Worm (Caenorhabditis elegans) whole organism, early embryonic: ENCODE results near the gene R05F9.9.
"Not testable (repeated sequence)": the region's sequence is repeated elsewhere in the genome, so short reads cannot be mapped to it uniquely, and the experiment has no call there.

ENCODE experiments used
- B0310.2 ChIP-seq: sonication (generic microtip); optimal IDR thresholded peaks from 2 replicates; lab custom pipeline; 2016; ENCODE audit warnings: mild to moderate bottlenecking, missing genetic modification characterization, missing compliant biosample characterization
- F13C5.2 ChIP-seq: sonication (generic microtip); optimal IDR thresholded peaks from 2 replicates; lab custom pipeline; 2017; ENCODE audit warnings: mild to moderate bottlenecking, missing genetic modification characterization, inconsistent platforms, missing compliant biosample characterization
- aly-1 ChIP-seq: sonication (generic microtip); optimal IDR thresholded peaks from 2 replicates; lab custom pipeline; 2016; ENCODE audit warnings: missing genetic modification characterization, missing compliant biosample characterization
- ama-1 ChIP-seq: fragments of 150-350 bp; optimal IDR thresholded peaks from 2 replicates; lab custom pipeline; 2014
- ceh-13 ChIP-seq: fragments of 200-800 bp; sonication (Bioruptor generic); optimal IDR thresholded peaks from 2 replicates; lab custom pipeline; 2018; ENCODE audit warnings: mild to moderate bottlenecking, missing genetic modification characterization, missing compliant biosample characterization
- ceh-36 ChIP-seq: sonication (generic microtip); optimal IDR thresholded peaks from 2 replicates; lab custom pipeline; 2016; ENCODE audit warnings: missing genetic modification characterization, inconsistent platforms, missing compliant biosample characterization
- ets-7 ChIP-seq: sonication (generic microtip); optimal IDR thresholded peaks from 2 replicates; lab custom pipeline; 2016; ENCODE audit warnings: missing genotype, missing genetic modification characterization, missing compliant biosample characterization
- flt-1 ChIP-seq: fragments of 200-800 bp; sonication (Bioruptor generic); IDR thresholded peaks from 2 replicates; pipeline ENCODE4 v1.3.6; 2022; ENCODE audit warnings: missing genetic modification characterization, missing compliant biosample characterization
- hmbx-1 ChIP-seq: sonication (generic microtip); optimal IDR thresholded peaks from 2 replicates; lab custom pipeline; 2016; ENCODE audit warnings: mild to moderate bottlenecking, missing genetic modification characterization, missing compliant biosample characterization
- hmg-4 ChIP-seq: fragments of 200-800 bp; sonication (Bioruptor generic); optimal IDR thresholded peaks from 2 replicates; lab custom pipeline; 2018; ENCODE audit warnings: mild to moderate bottlenecking, missing genetic modification characterization, missing compliant biosample characterization
- hnd-1 ChIP-seq: sonication (generic microtip); optimal IDR thresholded peaks from 2 replicates; lab custom pipeline; 2016; ENCODE audit warnings: missing genetic modification characterization, missing compliant biosample characterization
- pes-1 ChIP-seq: fragments of 200-800 bp; sonication (Bioruptor generic); IDR thresholded peaks from 2 replicates; pipeline ENCODE4 v1.3.6; 2022; ENCODE audit warnings: missing genetic modification reagents, missing genetic modification characterization, missing compliant biosample characterization
- scrt-1 ChIP-seq: fragments of 200-800 bp; sonication (Bioruptor generic); IDR thresholded peaks from 2 replicates; pipeline ENCODE4 v1.3.6; 2022; ENCODE audit warnings: missing genetic modification characterization, missing compliant biosample characterization
- sea-1 ChIP-seq: fragments of 200-800 bp; sonication (Bioruptor generic); conservative IDR thresholded peaks from 2 replicates; pipeline ENCODE4 v1.3.6; 2022; ENCODE audit warnings: missing genetic modification characterization, missing compliant biosample characterization
- tbx-11 ChIP-seq: fragments of 200-800 bp; sonication (Bioruptor generic); IDR thresholded peaks from 2 replicates; pipeline ENCODE4 v1.3.6; 2022; ENCODE audit warnings: missing genetic modification characterization, missing compliant biosample characterization
- tbx-37 ChIP-seq: fragments of 200-800 bp; sonication (Bioruptor generic); conservative IDR thresholded peaks from 2 replicates; pipeline ENCODE4 v1.3.6; 2022; ENCODE audit warnings: missing genetic modification reagents, missing genetic modification characterization, missing compliant biosample characterization
- tra-4 ChIP-seq: sonication (generic microtip); optimal IDR thresholded peaks from 2 replicates; lab custom pipeline; 2017; ENCODE audit warnings: missing genetic modification characterization, missing compliant biosample characterization

R05F9.9 gene

DNA sequence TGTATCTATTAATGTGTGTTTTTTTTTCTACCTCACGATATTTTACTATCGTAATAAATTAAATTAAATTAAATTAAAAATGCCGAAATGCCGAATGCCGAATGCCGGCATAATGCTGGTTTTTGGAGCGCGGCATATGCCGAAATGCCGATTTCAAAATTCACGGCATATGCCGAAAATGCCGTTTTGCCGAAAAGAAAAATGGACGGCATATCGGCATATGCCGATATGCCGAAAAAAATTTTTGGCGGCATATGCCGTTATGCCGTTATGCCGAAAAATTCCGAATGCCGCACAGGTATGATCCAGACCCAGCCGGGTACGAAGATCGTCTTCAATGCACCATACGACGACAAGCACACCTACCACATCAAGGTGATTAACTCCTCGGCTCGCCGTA is 3.4 kb downstream of the R05F9.9 start, which contains the start of gene msp-32:
TSS of gene msp-32 (plus strand) at position 301 of the 400 bp plus-strand sequence.
- not testable (repeated sequence) for TF ChIP-seq ceh-13 (GFP tag; lab: Kevin White, UChicago); tbx-11 (GFP tag; lab: Robert Waterston, UW); tra-4 (tag; lab: Kevin White, UChicago)

DNA sequence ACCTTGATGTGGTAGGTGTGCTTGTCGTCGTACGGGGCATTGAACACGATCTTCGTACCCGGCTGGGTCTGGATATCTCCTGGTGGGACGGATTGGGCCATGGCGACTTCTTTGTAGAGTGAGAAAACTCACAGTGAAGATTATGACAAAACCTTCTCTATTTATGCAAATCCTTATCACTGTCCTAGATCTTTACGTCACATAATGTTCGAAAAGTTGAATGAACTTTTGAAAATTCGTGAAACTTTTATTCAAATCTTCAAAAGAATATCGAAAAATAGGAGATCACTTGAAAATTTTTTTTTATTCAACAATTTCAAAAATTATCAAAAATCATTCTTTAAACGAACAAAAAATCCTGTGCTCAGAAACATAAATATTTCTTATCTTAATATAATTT is 9.3 kb downstream of the R05F9.9 start, which contains the start of gene msp-33:
TSS of gene msp-33 (minus strand) at position 101 of the 400 bp plus-strand sequence.
- TF ChIP-seq sea-1, result no peak
- no peak for TF ChIP-seq pes-1
- no peak for TF ChIP-seq ceh-13 (GFP tag; lab: Kevin White, UChicago)
- no peak for TF ChIP-seq B0310.2 (tag; lab: Kevin White, UChicago)
- TF ChIP-seq ets-7, result no peak
- no peak for TF ChIP-seq tra-4 (tag; lab: Kevin White, UChicago)
- no peak for TF ChIP-seq hnd-1
- TF ChIP-seq ama-1 (lab: Kevin White, UChicago), result no peak
- TF ChIP-seq aly-1 (tag; lab: Kevin White, UChicago), result no peak
- TF ChIP-seq scrt-1 (GFP tag; lab: Robert Waterston, UW), result no peak
- no peak for TF ChIP-seq flt-1
- no peak for TF ChIP-seq hmbx-1 (tag; lab: Kevin White, UChicago)
- TF ChIP-seq tbx-37 (GFP tag; lab: Robert Waterston, UW), result no peak
- no peak for TF ChIP-seq tbx-11 (GFP tag; lab: Robert Waterston, UW)
- TF ChIP-seq ceh-36 (tag; lab: Kevin White, UChicago), result no peak
- TF ChIP-seq F13C5.2 (tag; lab: Kevin White, UChicago), result no peak

DNA sequence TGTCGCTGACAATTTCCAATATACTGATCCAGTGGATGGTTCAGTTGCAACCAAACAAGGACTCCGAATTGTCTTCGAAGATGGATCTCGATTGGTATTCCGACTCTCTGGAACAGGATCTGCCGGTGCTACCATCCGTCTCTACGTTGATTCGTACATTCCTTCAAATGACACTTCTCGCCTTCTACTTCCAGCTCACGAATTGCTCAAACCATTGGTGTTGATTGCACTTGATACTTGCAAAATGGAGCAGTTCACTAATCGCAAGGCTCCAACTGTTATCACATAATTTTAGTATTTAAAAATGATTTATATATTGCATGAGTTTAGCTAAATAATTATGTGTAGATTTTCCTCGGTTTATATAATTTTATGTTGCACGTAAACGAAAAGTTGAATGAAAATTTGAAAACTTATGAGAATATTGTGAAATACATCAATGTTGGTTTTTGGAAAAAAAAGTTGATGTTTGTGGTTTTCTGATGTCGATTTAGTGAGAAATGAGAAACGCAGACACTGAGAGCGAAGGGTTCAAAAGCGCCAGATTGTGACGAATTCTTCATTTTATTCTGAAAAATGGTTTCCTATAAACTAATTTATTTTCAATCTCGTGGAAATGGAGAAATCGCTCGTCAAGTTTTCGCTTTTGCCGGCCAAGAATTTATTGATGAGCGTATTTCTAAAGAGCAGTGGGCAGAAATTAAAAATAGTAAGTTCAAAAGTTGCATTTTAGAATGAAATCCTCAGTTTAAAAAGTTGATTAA is 10.7 kb downstream of the R05F9.9 start, which contains the start of gene gst-9:
TSS of gene gst-9 (plus strand) at position 574 of the 764 bp plus-strand sequence.
- TF ChIP-seq ets-7, result no peak
- no peak for TF ChIP-seq tbx-11 (GFP tag; lab: Robert Waterston, UW)
- no peak for TF ChIP-seq aly-1 (tag; lab: Kevin White, UChicago)

DNA sequence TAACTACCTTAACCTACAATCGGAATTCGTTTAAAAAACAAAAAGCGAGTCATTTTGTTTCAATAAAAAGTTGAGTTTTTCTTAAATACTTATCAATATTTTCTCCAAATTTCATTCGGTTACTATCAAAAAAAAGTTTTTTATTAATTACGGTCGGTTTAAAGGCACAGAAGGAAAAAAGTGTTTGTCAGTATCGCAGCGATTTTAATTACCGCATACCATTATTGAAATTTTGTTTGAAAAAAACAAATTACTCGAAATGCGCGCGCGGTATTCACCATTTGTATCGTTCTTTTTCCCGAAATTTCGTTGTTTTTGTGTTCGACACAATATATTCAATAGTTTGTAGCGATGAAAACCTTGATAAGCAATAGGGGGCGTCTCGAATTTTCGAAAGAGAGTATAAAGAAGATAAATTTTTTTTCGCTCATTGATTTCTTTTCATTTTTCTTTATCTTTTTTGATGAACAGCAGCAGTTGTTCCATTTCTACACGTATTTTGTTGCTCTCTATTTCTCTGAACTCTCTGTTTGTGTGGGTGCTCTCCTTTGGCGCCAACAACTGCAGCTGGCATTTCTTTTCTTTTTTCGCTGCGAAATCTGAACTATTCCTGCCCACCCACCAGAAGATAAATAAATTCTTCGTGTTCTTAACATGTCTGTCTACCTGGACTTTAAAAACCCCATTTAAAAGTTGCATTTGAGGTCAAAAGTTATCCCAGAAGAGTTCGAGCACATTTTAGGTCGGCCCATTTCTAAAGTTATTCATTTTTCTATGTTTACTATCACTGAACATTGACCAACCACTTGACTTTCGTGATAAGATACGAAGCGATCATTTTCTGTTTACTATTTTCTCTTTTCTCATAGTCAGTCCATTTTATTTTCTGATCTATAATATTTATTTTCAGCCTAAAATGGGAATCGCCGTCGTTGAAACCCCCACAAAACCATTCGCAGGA is 13.1 kb downstream of the R05F9.9 start, which contains the start of gene pgm-1:
TSS of gene pgm-1 (plus strand) at position 911 of the 961 bp plus-strand sequence.
- TF ChIP-seq hnd-1 (no peak), F13C5.2 (tag; lab: Kevin White, UChicago) (no peak), ets-7 (no peak), scrt-1 (GFP tag; lab: Robert Waterston, UW) (no peak), hmbx-1 (tag; lab: Kevin White, UChicago) (no peak), aly-1 (tag; lab: Kevin White, UChicago) (no peak), sea-1 (no peak), ceh-13 (GFP tag; lab: Kevin White, UChicago) (no peak), ama-1 (lab: Kevin White, UChicago) (no peak), flt-1 (no peak), tbx-11 (GFP tag; lab: Robert Waterston, UW) (no peak), B0310.2 (tag; lab: Kevin White, UChicago) (no peak), tbx-37 (GFP tag; lab: Robert Waterston, UW) (no peak), pes-1 (no peak), tra-4 (tag; lab: Kevin White, UChicago) (no peak), ceh-36 (tag; lab: Kevin White, UChicago) (no peak), hmg-4 (GFP tag; lab: Kevin White, UChicago) (no peak)

DNA sequence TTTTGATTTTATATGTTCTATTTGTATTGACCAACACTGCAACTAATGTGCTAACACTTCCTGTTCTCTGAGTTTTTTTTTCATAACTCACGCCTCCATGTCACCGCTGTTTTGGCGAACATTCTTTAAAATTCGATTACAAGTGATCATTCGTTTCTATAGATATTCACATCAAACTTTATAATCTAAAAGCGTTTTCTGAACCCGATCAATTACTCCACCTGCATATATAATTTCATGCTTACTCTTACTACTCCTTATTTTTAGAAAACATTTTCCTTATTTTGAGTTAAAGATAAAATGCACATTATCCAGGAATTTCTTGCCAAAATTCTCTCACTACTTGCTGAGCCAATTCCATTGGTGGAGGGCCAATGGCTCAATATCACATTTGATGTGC is 15.9 kb downstream of the R05F9.9 start, which contains the start of gene R05F9.7:
TSS of gene R05F9.7 (plus strand) at position 301 of the 400 bp plus-strand sequence.
- TF ChIP-seq tbx-37 (GFP tag; lab: Robert Waterston, UW) (no peak), ets-7 (no peak), flt-1 (no peak), hmbx-1 (tag; lab: Kevin White, UChicago) (no peak), ceh-36 (tag; lab: Kevin White, UChicago) (no peak), ama-1 (lab: Kevin White, UChicago) (no peak), ceh-13 (GFP tag; lab: Kevin White, UChicago) (no peak)

DNA sequence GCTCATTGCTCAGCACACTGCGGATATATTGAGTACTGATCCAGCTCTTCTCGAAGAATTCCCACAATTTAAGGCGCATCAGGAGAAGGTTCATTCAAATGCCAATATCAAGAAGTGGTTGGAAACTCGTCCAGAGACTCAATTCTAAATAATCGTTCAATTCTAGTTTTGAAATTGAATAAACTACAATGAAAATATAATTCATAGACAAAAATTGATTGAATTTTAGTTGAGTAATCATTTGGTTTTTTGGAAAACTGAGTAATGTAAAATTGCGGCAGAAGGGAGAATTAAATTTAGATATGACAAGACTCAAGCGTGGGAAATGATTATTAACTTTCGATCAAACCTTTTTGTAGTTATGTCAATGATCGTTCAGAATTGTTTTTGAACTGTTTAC is 17.5 kb downstream of the R05F9.9 start:
- TF ChIP-seq tra-4 (tag; lab: Kevin White, UChicago), result no peak
- TF ChIP-seq pes-1, result no peak
- no peak for TF ChIP-seq aly-1 (tag; lab: Kevin White, UChicago)
- TF ChIP-seq sea-1, result no peak

DNA sequence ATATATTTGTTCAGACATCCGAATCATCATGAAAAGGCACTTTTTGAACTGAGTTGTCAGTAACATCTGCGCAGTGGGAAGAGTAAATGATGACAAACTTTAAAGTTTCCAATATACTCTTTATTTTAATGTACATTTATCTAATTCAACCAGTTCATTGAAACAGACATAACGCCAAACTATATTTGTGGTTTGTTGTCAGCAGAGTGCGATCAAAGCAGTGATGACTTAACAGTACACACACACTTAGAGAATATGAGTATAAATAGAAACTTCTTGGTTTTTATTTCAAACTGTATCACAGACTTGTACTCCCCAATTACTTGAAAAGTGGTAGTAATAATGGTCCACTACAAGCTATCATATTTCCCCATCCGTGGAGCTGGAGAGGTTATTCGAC is 18.5 kb downstream of the R05F9.9 start, which contains the start of gene gst-8:
TSS of gene gst-8 (plus strand) at position 301 of the 400 bp plus-strand sequence.
- no peak for TF ChIP-seq hmg-4 (GFP tag; lab: Kevin White, UChicago)
- TF ChIP-seq ceh-36 (tag; lab: Kevin White, UChicago), result no peak
- TF ChIP-seq hnd-1, result no peak
- no peak for TF ChIP-seq flt-1
- TF ChIP-seq tra-4 (tag; lab: Kevin White, UChicago), result no peak
- no peak for TF ChIP-seq aly-1 (tag; lab: Kevin White, UChicago)
- no peak for TF ChIP-seq pes-1
- TF ChIP-seq tbx-37 (GFP tag; lab: Robert Waterston, UW), result no peak
- no peak for TF ChIP-seq ets-7
- TF ChIP-seq B0310.2 (tag; lab: Kevin White, UChicago), result no peak
- no peak for TF ChIP-seq scrt-1 (GFP tag; lab: Robert Waterston, UW)
- TF ChIP-seq ama-1 (lab: Kevin White, UChicago), result no peak
- TF ChIP-seq hmbx-1 (tag; lab: Kevin White, UChicago), result no peak
- TF ChIP-seq F13C5.2 (tag; lab: Kevin White, UChicago), result no peak
- no peak for TF ChIP-seq tbx-11 (GFP tag; lab: Robert Waterston, UW)
